Worm (Caenorhabditis elegans) whole organism, midembryonic: ENCODE measurements around the gene C02F5.12.

Experiments used
- cog-1 ChIP-seq: sonication (generic microtip); optimal IDR thresholded peaks from 2 replicates; lab custom pipeline; 2016; ENCODE audit warnings: missing genetic modification characterization, missing compliant biosample characterization
- flt-1 ChIP-seq: fragments of 200-800 bp; sonication (Bioruptor generic); IDR thresholded peaks from 2 replicates; pipeline ENCODE4 v1.3.6; 2022; ENCODE audit warnings: missing genetic modification characterization, missing compliant biosample characterization
- med-1 ChIP-seq: sonication (generic microtip); optimal IDR thresholded peaks from 2 replicates; lab custom pipeline; 2017; ENCODE audit warnings: missing genetic modification characterization, mild to moderate bottlenecking, missing compliant biosample characterization, antibody characterized with exemption, missing genetic modification reagents; ENCODE audit not compliant: insufficient read depth
- ref-1 ChIP-seq: fragments of 200-800 bp; sonication (Bioruptor generic); conservative IDR thresholded peaks from 2 replicates; pipeline ENCODE4 v1.3.6; 2022; ENCODE audit warnings: missing genetic modification reagents, missing genetic modification characterization, missing compliant biosample characterization
- tab-1 ChIP-seq: fragments of 200-800 bp; sonication (Bioruptor generic); IDR thresholded peaks from 2 replicates; pipeline ENCODE4 v1.3.6; 2022; ENCODE audit warnings: missing genetic modification characterization, missing compliant biosample characterization
- ztf-29 ChIP-seq: fragments of 200-800 bp; sonication (Bioruptor generic); IDR thresholded peaks from 2 replicates; pipeline ENCODE4 v1.3.6; 2022; ENCODE audit warnings: missing genetic modification reagents, missing genetic modification characterization, missing compliant biosample characterization

DNA sequence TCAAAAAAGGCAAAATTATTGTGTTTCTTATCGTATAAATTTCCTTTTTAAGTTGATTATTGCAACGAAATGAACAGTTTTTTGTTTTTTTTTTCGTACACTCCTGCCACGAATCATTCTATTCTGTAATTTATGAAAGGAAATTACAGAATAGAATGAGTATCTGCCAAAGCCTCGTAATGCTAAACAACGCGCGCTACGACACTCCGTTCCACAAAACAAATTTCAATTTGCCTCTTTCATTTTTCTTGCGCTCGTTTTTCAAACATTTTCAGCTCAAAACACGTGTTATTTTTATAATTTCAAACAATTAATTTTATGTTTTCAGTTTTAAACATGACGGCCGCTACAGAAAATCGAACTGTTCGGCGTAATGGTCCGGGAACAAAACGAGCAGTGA is 18.1 kb downstream of the C02F5.12 start, which contains the start of gene mob-4:
- no peak for TF ChIP-seq flt-1 (GFP tag; lab: Robert Waterston, UW)
- no peak for TF ChIP-seq cog-1
- no peak for TF ChIP-seq med-1 (GFP tag; lab: Kevin White, UChicago)
- no peak for TF ChIP-seq ztf-29
- TF ChIP-seq tab-1 (GFP tag; lab: Robert Waterston, UW) = no peak
- TF ChIP-seq ref-1 = no peak
